Worm (Caenorhabditis elegans) whole organism, L4 larva: ENCODE data around the gene fbxa-2.

Source experiments
- F44E2.7 ChIP-seq: fragments of 200-800 bp; sonication (Bioruptor generic); IDR thresholded peaks from 2 replicates; pipeline ENCODE4 v2.1.2; 2022; ENCODE audit warnings: missing genetic modification characterization, missing compliant biosample characterization
- T26A8.4 ChIP-seq: fragments of 200-800 bp; sonication (Bioruptor generic); IDR thresholded peaks from 2 replicates; pipeline ENCODE4 v1.3.6; 2022; ENCODE audit warnings: missing genetic modification characterization, missing compliant biosample characterization
- Y5F2A.4 ChIP-seq: fragments of 200-800 bp; sonication (Bioruptor generic); optimal IDR thresholded peaks from 2 replicates; lab custom pipeline; 2018; ENCODE audit warnings: mild to moderate bottlenecking, missing genetic modification characterization, missing compliant biosample characterization
- Y75B8A.6 ChIP-seq: fragments of 200-800 bp; sonication (Bioruptor generic); IDR thresholded peaks from 2 replicates; pipeline ENCODE4 v1.3.6; 2022; ENCODE audit warnings: missing genetic modification reagents, missing genetic modification characterization, missing compliant biosample characterization
- aly-2 ChIP-seq: sonication (generic microtip); optimal IDR thresholded peaks from 2 replicates; lab custom pipeline; 2018; ENCODE audit warnings: missing biosample characterization, missing genetic modification characterization
- ama-1 ChIP-seq: fragments of 150-350 bp; optimal IDR thresholded peaks from 2 replicates; lab custom pipeline; 2014; ENCODE audit warnings: inconsistent platforms, mixed read lengths
- attf-4 ChIP-seq: sonication (generic microtip); optimal IDR thresholded peaks from 3 replicates; lab custom pipeline; 2017; ENCODE audit warnings: missing biosample characterization, missing genetic modification characterization
- cey-2 ChIP-seq: sonication (generic microtip); optimal IDR thresholded peaks from 3 replicates; lab custom pipeline; 2017; ENCODE audit warnings: missing genetic modification characterization, mild to moderate bottlenecking, missing compliant biosample characterization, antibody characterized with exemption, borderline replicate concordance; ENCODE audit not compliant: insufficient read depth
- daf-8 ChIP-seq: fragments of 200-800 bp; sonication (Bioruptor generic); IDR thresholded peaks from 2 replicates; pipeline ENCODE4 v1.3.6; 2022; ENCODE audit warnings: missing genetic modification characterization, missing compliant biosample characterization
- duxl-1 ChIP-seq: sonication (generic microtip); optimal IDR thresholded peaks from 2 replicates; lab custom pipeline; 2016; ENCODE audit warnings: mild to moderate bottlenecking, missing genetic modification characterization, moderate library complexity, missing compliant biosample characterization; ENCODE audit not compliant: poor library complexity
- egl-43 ChIP-seq: fragments of 200-800 bp; sonication (Bioruptor generic); IDR thresholded peaks from 2 replicates; pipeline ENCODE4 v1.3.6; 2022; ENCODE audit warnings: missing genetic modification reagents, missing genetic modification characterization, missing compliant biosample characterization
- hif-1 ChIP-seq, 2 experiments: sonication (generic microtip); optimal IDR thresholded peaks; 2 replicates each; lab custom pipeline; 2016 to 2017; ENCODE audit warnings: missing compliant biosample characterization in 2 of 2, missing genetic modification characterization in 2 of 2, missing genetic modification reagents in 2 of 2, missing genotype in 2 of 2, mild to moderate bottlenecking in 1 of 2
- hlh-11 ChIP-seq: fragments of 200-800 bp; sonication (Bioruptor generic); optimal IDR thresholded peaks from 2 replicates; lab custom pipeline; 2018; ENCODE audit warnings: mild to moderate bottlenecking, missing genetic modification characterization, missing compliant biosample characterization
- hmg-1.1 ChIP-seq: fragments of 200-800 bp; sonication (Bioruptor generic); IDR thresholded peaks from 2 replicates; pipeline ENCODE4 v1.3.6; 2022; ENCODE audit warnings: missing genetic modification reagents, missing genetic modification characterization, missing compliant biosample characterization
- lim-7 ChIP-seq: fragments of 200-800 bp; sonication (Bioruptor generic); IDR thresholded peaks from 2 replicates; pipeline ENCODE4 v1.3.6; 2022; ENCODE audit warnings: missing genetic modification characterization, missing compliant biosample characterization
- lin-13 ChIP-seq: fragments of 150-350 bp; optimal IDR thresholded peaks from 2 replicates; lab custom pipeline; 2014; ENCODE audit warnings: missing biosample characterization, missing genetic modification reagents, missing genetic modification characterization
- lin-29 ChIP-seq: fragments of 200-800 bp; sonication (Bioruptor generic); IDR thresholded peaks from 2 replicates; pipeline ENCODE4 v1.3.6; 2022; ENCODE audit warnings: missing genetic modification reagents, missing genetic modification characterization, missing compliant biosample characterization
- lin-39 ChIP-seq: fragments of 150-350 bp; optimal IDR thresholded peaks from 2 replicates; lab custom pipeline; 2014; ENCODE audit warnings: missing biosample characterization, missing genetic modification reagents, missing genetic modification characterization
- mes-2 ChIP-seq: sonication (generic microtip); optimal IDR thresholded peaks from 2 replicates; lab custom pipeline; 2016; ENCODE audit warnings: missing genotype, mild to moderate bottlenecking, missing genetic modification characterization, missing compliant biosample characterization; ENCODE audit not compliant: poor library complexity, severe bottlenecking
- mxl-2 ChIP-seq: fragments of 200-800 bp; sonication (Bioruptor generic); conservative IDR thresholded peaks from 2 replicates; pipeline ENCODE4 v1.3.6; 2022; ENCODE audit warnings: missing genetic modification reagents, missing genetic modification characterization, missing compliant biosample characterization
- nhr-111 ChIP-seq: fragments of 200-800 bp; sonication (Bioruptor generic); optimal IDR thresholded peaks from 2 replicates; lab custom pipeline; 2018; ENCODE audit warnings: mild to moderate bottlenecking, missing genetic modification characterization, missing compliant biosample characterization
- nhr-41 ChIP-seq: fragments of 200-800 bp; sonication (Bioruptor generic); IDR thresholded peaks from 2 replicates; pipeline ENCODE4 v1.3.6; 2022; ENCODE audit warnings: missing genetic modification reagents, missing genetic modification characterization, missing compliant biosample characterization
- nhr-42 ChIP-seq: fragments of 200-800 bp; sonication (Bioruptor generic); IDR thresholded peaks from 2 replicates; pipeline ENCODE4 v1.3.6; 2022; ENCODE audit warnings: missing genetic modification characterization, missing compliant biosample characterization
- nhr-48 ChIP-seq: sonication (generic microtip); optimal IDR thresholded peaks from 2 replicates; lab custom pipeline; 2016; ENCODE audit warnings: mild to moderate bottlenecking, missing genetic modification characterization, missing compliant biosample characterization
- pha-4 ChIP-seq, 2 experiments: fragments of 150-350 bp in 1 of 2; fragments of 200-800 bp in 1 of 2; sonication (Bioruptor generic) in 1 of 2; IDR thresholded peaks in 1 of 2; optimal IDR thresholded peaks in 1 of 2; 2 replicates each; pipeline versions ENCODE4 v1.3.6 to Lab custom; 2014 to 2022; ENCODE audit warnings: missing genetic modification characterization in 2 of 2, missing genetic modification reagents in 2 of 2, missing biosample characterization in 1 of 2, missing compliant biosample characterization in 1 of 2
- sdz-12 ChIP-seq: fragments of 200-800 bp; sonication (Bioruptor generic); optimal IDR thresholded peaks from 2 replicates; lab custom pipeline; 2018; ENCODE audit warnings: mild to moderate bottlenecking, missing genetic modification characterization, missing compliant biosample characterization
- skn-1 ChIP-seq: fragments of 150-350 bp; optimal IDR thresholded peaks from 2 replicates; lab custom pipeline; 2014; ENCODE audit warnings: missing biosample characterization, missing genetic modification characterization
- unc-39 ChIP-seq: sonication (generic microtip); optimal IDR thresholded peaks from 2 replicates; lab custom pipeline; 2017; ENCODE audit warnings: missing biosample characterization, missing genetic modification characterization
- unc-62 ChIP-seq, 3 experiments: fragments of 150-350 bp in 1 of 3; sonication (generic microtip); optimal IDR thresholded peaks in 2 of 3; peaks in 1 of 3; 1 replicate in 1 of 3; 2 replicates in 2 of 3; lab custom pipeline; 2014 to 2017; ENCODE audit warnings: missing biosample characterization in 3 of 3, missing genetic modification characterization in 3 of 3, missing genetic modification reagents in 3 of 3, missing genotype in 1 of 3
- vab-7 ChIP-seq: fragments of 200-800 bp; sonication (Bioruptor generic); IDR thresholded peaks from 2 replicates; pipeline ENCODE4 v1.3.6; 2022; ENCODE audit warnings: missing genetic modification reagents, missing genetic modification characterization, missing compliant biosample characterization
- zag-1 ChIP-seq: fragments of 150-350 bp; optimal IDR thresholded peaks from 2 replicates; lab custom pipeline; 2014; ENCODE audit warnings: missing biosample characterization, missing genetic modification characterization
- zfp-2 ChIP-seq: sonication (generic microtip); optimal IDR thresholded peaks from 2 replicates; lab custom pipeline; 2016; ENCODE audit warnings: mild to moderate bottlenecking, missing genetic modification characterization, missing compliant biosample characterization
- zip-2 ChIP-seq: fragments of 150-350 bp; optimal IDR thresholded peaks from 2 replicates; lab custom pipeline; 2014; ENCODE audit warnings: missing biosample characterization, missing genetic modification characterization

The fbxa-2 gene

ce11 chrV:16266514-16266913 lies 2.9 kb downstream of the fbxa-2 start, which contains the start of gene T13F3.4:
T13F3.4 (minus strand) TSS chrV:16266614.
- no peak for TF ChIP-seq zip-2 (tag; lab: Kevin White, UChicago)

ce11 chrV:16259684-16260083 lies 9.8 kb downstream of the fbxa-2 start, which contains the start of gene nhr-127:
nhr-127 (plus strand) TSS chrV:16259984.
- TF ChIP-seq lin-13 (GFP tag; lab: Kevin White, UChicago) = no peak
- no peak for TF ChIP-seq mxl-2
- TF ChIP-seq pha-4 (GFP tag; IDR thresholded peaks at IDR 0.05; lab: Robert Waterston, UW) = no peak
- no peak for TF ChIP-seq pha-4 (tag; optimal IDR thresholded peaks at IDR 0.05; lab: Kevin White, UChicago)
- no peak for TF ChIP-seq hmg-1.1
- no peak for TF ChIP-seq Y5F2A.4

DNA sequence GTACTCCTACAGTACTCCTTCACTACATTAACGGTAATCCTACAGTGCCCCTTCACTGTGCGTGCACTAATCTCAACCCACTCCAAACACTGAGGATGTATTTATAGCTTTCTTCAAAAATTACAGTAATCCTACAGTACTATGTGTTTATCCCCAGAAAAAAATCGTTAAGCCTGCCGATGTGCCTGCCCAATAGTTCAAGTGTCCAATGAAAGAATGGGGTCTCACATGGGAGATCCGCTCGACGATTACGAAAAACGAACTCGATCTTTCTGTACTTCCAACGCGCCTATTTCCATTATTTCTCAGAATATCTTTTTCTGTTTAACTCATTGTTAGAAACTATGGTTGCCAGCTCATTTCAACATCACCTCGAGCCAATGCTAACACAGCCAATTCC lies 11.3 kb downstream of the fbxa-2 start, which contains the start of gene nhr-218:
Gene nhr-218, plus strand, starts transcription at position 301 of the 400 bp plus-strand sequence.
- TF ChIP-seq hif-1 (tag; optimal IDR thresholded peaks at IDR 0.05; lab: Kevin White, UChicago) = no peak
- no peak for TF ChIP-seq zag-1 (tag; lab: Kevin White, UChicago)
- TF ChIP-seq duxl-1 = no peak
- peak in 1 of 2 experiments; percentile 33 for TF ChIP-seq unc-62 (GFP tag; optimal IDR thresholded peaks at IDR 0.05 in 1 of 2; lab: Kevin White, UChicago)
- no peak for TF ChIP-seq unc-62 (tag; optimal IDR thresholded peaks at IDR 0.05; lab: Kevin White, UChicago)
- TF ChIP-seq daf-8 (GFP tag; lab: Robert Waterston, UW) = no peak
- no peak for TF ChIP-seq nhr-48 (tag; lab: Kevin White, UChicago)
- TF ChIP-seq, all 104 proteins: peak for 1

- TF ChIP-seq ama-1 (no peak), skn-1 (tag; lab: Kevin White, UChicago) (no peak), lin-29 (GFP tag; lab: Robert Waterston, UW) (no peak), mes-2 (tag; lab: Kevin White, UChicago) (no peak), sdz-12 (GFP tag; lab: Kevin White, UChicago) (no peak), egl-43 (GFP tag; lab: Robert Waterston, UW) (no peak), unc-62 (GFP tag; optimal IDR thresholded peaks at IDR 0.05 in 1 of 2; lab: Kevin White, UChicago) (no peak), unc-62 (tag; optimal IDR thresholded peaks at IDR 0.05; lab: Kevin White, UChicago) (no peak), Y75B8A.6 (GFP tag; lab: Robert Waterston, UW) (no peak), nhr-111 (GFP tag; lab: Kevin White, UChicago) (no peak), zag-1 (tag; lab: Kevin White, UChicago) (no peak), nhr-41 (GFP tag; lab: Robert Waterston, UW) (no peak), hlh-11 (tag; lab: Kevin White, UChicago) (no peak)
- TF ChIP-seq, all 104 proteins: peak for 0
Measured at ce11 chrV:16256395-16256794, 13.1 kb downstream of the fbxa-2 start, which contains the start of gene bgnt-1.3. bgnt-1.3 (minus strand) TSS chrV:16256495.

DNA sequence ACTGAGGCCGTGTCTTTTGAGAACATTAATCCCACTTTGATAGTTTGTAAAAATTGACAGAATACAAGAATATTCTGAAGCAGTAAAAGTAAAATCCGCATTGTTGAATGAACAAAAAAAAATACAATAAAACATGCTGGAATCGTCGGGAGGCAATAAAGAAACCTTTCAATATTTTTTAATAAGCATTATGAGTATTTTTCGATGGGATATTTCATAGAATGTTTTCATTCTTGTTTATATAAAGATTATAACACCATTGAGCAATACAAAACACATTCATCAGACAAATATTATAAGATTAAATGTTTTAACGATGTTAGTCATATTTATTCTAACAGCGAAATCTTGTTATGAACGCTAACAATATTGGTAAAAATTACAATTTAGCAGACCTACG lies 15.8 kb downstream of the fbxa-2 start, which contains the start of gene gcy-20:
Gene gcy-20, minus strand, starts transcription at position 101 of the 400 bp plus-strand sequence.
- TF ChIP-seq attf-4 (tag; lab: Kevin White, UChicago) = no peak
- TF ChIP-seq F44E2.7 (GFP tag; lab: Robert Waterston, UW) = no peak
- no peak for TF ChIP-seq lin-13 (GFP tag; lab: Kevin White, UChicago)
- TF ChIP-seq lin-39 = no peak
- no peak for TF ChIP-seq vab-7 (GFP tag; lab: Robert Waterston, UW)
- no peak for TF ChIP-seq cey-2
- no peak for TF ChIP-seq unc-39 (tag; lab: Kevin White, UChicago)
- no peak for TF ChIP-seq zfp-2 (tag; lab: Kevin White, UChicago)
- no peak for TF ChIP-seq daf-8 (GFP tag; lab: Robert Waterston, UW)
- no peak for TF ChIP-seq mes-2 (tag; lab: Kevin White, UChicago)
- TF ChIP-seq sdz-12 (GFP tag; lab: Kevin White, UChicago) = no peak
- no peak for TF ChIP-seq aly-2
- no peak for TF ChIP-seq nhr-41 (GFP tag; lab: Robert Waterston, UW)
- no peak for TF ChIP-seq T26A8.4 (GFP tag; lab: Robert Waterston, UW)
- no peak for TF ChIP-seq lim-7 (GFP tag; lab: Robert Waterston, UW)
- no peak for TF ChIP-seq nhr-42
- no peak for TF ChIP-seq Y5F2A.4
- no peak for TF ChIP-seq unc-62 (GFP tag; optimal IDR thresholded peaks at IDR 0.05 in 1 of 2; lab: Kevin White, UChicago)
- no peak for TF ChIP-seq unc-62 (tag; optimal IDR thresholded peaks at IDR 0.05; lab: Kevin White, UChicago)
- TF ChIP-seq, all 104 proteins: peak for 0
